Worm (Caenorhabditis elegans): ENCODE measurements around the gene srsy-1.

DNA sequence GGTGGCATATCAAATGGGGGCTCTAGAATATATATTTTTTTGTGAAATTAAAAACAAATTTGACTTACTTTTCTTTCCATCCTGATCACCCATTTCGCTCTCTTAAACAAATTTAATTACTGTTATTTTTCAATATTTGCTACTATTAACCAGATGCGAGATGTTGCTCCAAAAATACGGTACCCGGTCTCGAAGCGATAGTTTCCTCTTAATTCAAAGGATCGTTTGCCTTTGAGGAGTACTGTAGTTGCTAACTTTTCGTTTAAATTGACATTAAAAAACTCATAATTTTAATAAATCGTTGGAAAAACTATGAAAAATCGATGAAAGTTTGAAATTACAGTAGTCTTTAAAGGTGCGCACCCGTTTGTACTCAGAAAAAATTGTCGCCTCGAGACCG, 32.5 kb upstream of the srsy-1 start, which contains the start of gene C04G6.4:
- TF ChIP-seq bed-1 (GFP tag; IDR thresholded peaks at IDR 0.05) (no peak), chd-7 (tag; optimal IDR thresholded peaks at IDR 0.05) (no peak), snpc-4 (GFP tag; optimal IDR thresholded peaks at IDR 0.05) (no peak), snpc-4 (tag; optimal IDR thresholded peaks at IDR 0.05) (no peak), efl-1 (GFP tag; optimal IDR thresholded peaks at IDR 0.05) (no peak), Y95B8A.8 (GFP tag; IDR thresholded peaks at IDR 0.05) (no peak), unc-62 (GFP tag; optimal IDR thresholded peaks at IDR 0.05) (no peak), F49E8.2 (tag; optimal IDR thresholded peaks at IDR 0.05; ENCODE audit: insufficient read depth) (no peak), nhr-80 (tag; optimal IDR thresholded peaks at IDR 0.05) (no peak), ztf-22 (GFP tag; optimal IDR thresholded peaks at IDR 0.05) (no peak), sea-2 (GFP tag; IDR thresholded peaks at IDR 0.05) (no peak), F23B12.7 (tag; optimal IDR thresholded peaks at IDR 0.05; ENCODE audit: insufficient read depth) (no peak), Y53F4B.3 (GFP tag; IDR thresholded peaks at IDR 0.05) (no peak), ztf-26 (tag; optimal IDR thresholded peaks at IDR 0.05) (no peak)

Data from whole organism, young adult.